Worm (Caenorhabditis elegans) whole organism, early embryonic: ENCODE measurements around the gene C01G6.9.

ENCODE experiments used
- B0310.2 ChIP-seq: sonication (generic microtip); optimal IDR thresholded peaks from 2 replicates; lab custom pipeline; 2016; ENCODE audit warnings: mild to moderate bottlenecking, missing genetic modification characterization, missing compliant biosample characterization
- F13C5.2 ChIP-seq: sonication (generic microtip); optimal IDR thresholded peaks from 2 replicates; lab custom pipeline; 2017; ENCODE audit warnings: mild to moderate bottlenecking, missing genetic modification characterization, inconsistent platforms, missing compliant biosample characterization
- aly-1 ChIP-seq: sonication (generic microtip); optimal IDR thresholded peaks from 2 replicates; lab custom pipeline; 2016; ENCODE audit warnings: missing genetic modification characterization, missing compliant biosample characterization
- ama-1 ChIP-seq: fragments of 150-350 bp; optimal IDR thresholded peaks from 2 replicates; lab custom pipeline; 2014
- ets-7 ChIP-seq: sonication (generic microtip); optimal IDR thresholded peaks from 2 replicates; lab custom pipeline; 2016; ENCODE audit warnings: missing genotype, missing genetic modification characterization, missing compliant biosample characterization
- flt-1 ChIP-seq: fragments of 200-800 bp; sonication (Bioruptor generic); IDR thresholded peaks from 2 replicates; pipeline ENCODE4 v1.3.6; 2022; ENCODE audit warnings: missing genetic modification characterization, missing compliant biosample characterization
- hmbx-1 ChIP-seq: sonication (generic microtip); optimal IDR thresholded peaks from 2 replicates; lab custom pipeline; 2016; ENCODE audit warnings: mild to moderate bottlenecking, missing genetic modification characterization, missing compliant biosample characterization
- hmg-4 ChIP-seq: fragments of 200-800 bp; sonication (Bioruptor generic); optimal IDR thresholded peaks from 2 replicates; lab custom pipeline; 2018; ENCODE audit warnings: mild to moderate bottlenecking, missing genetic modification characterization, missing compliant biosample characterization
- hnd-1 ChIP-seq: sonication (generic microtip); optimal IDR thresholded peaks from 2 replicates; lab custom pipeline; 2016; ENCODE audit warnings: missing genetic modification characterization, missing compliant biosample characterization
- pes-1 ChIP-seq: fragments of 200-800 bp; sonication (Bioruptor generic); IDR thresholded peaks from 2 replicates; pipeline ENCODE4 v1.3.6; 2022; ENCODE audit warnings: missing genetic modification reagents, missing genetic modification characterization, missing compliant biosample characterization
- tbx-11 ChIP-seq: fragments of 200-800 bp; sonication (Bioruptor generic); IDR thresholded peaks from 2 replicates; pipeline ENCODE4 v1.3.6; 2022; ENCODE audit warnings: missing genetic modification characterization, missing compliant biosample characterization
- tbx-37 ChIP-seq: fragments of 200-800 bp; sonication (Bioruptor generic); conservative IDR thresholded peaks from 2 replicates; pipeline ENCODE4 v1.3.6; 2022; ENCODE audit warnings: missing genetic modification reagents, missing genetic modification characterization, missing compliant biosample characterization
- tra-4 ChIP-seq: sonication (generic microtip); optimal IDR thresholded peaks from 2 replicates; lab custom pipeline; 2017; ENCODE audit warnings: missing genetic modification characterization, missing compliant biosample characterization

- TF ChIP-seq B0310.2 (tag; lab: Kevin White, UChicago) (no peak), ama-1 (lab: Kevin White, UChicago) (no peak), hmg-4 (GFP tag; lab: Kevin White, UChicago) (no peak), tbx-37 (GFP tag; lab: Robert Waterston, UW) (no peak), pes-1 (GFP tag; lab: Robert Waterston, UW) (no peak), tbx-11 (GFP tag; lab: Robert Waterston, UW) (no peak), flt-1 (no peak), tra-4 (tag; lab: Kevin White, UChicago) (no peak), ets-7 (tag; lab: Kevin White, UChicago) (no peak), hnd-1 (tag; lab: Kevin White, UChicago) (no peak), hmbx-1 (tag; lab: Kevin White, UChicago) (no peak), aly-1 (no peak), F13C5.2 (tag; lab: Kevin White, UChicago) (no peak)
Measured at ce11 chrII:9277153-9277552, 18.5 kb downstream of the C01G6.9 start.
